Worm (Caenorhabditis elegans) whole organism, late embryonic: ENCODE data around the gene Y48E1B.8.

Experiments used
- K09A11.1 ChIP-seq: sonication (generic microtip); optimal IDR thresholded peaks from 2 replicates; lab custom pipeline; 2017; ENCODE audit warnings: antibody characterized with exemption, mild to moderate bottlenecking, missing genetic modification characterization, missing compliant biosample characterization; ENCODE audit not compliant: insufficient read depth
- ceh-18 ChIP-seq: sonication (generic microtip); optimal IDR thresholded peaks from 2 replicates; lab custom pipeline; 2016; ENCODE audit warnings: missing genetic modification characterization, missing compliant biosample characterization
- ceh-22 ChIP-seq: sonication (generic microtip); optimal IDR thresholded peaks from 2 replicates; lab custom pipeline; 2017; ENCODE audit warnings: missing biosample characterization, missing genetic modification characterization
- dve-1 ChIP-seq: sonication (generic microtip); optimal IDR thresholded peaks from 2 replicates; lab custom pipeline; 2017; ENCODE audit warnings: antibody characterized with exemption, mild to moderate bottlenecking, missing genetic modification characterization, missing compliant biosample characterization
- fkh-6 ChIP-seq: sonication (generic microtip); optimal IDR thresholded peaks from 2 replicates; lab custom pipeline; 2016; ENCODE audit warnings: missing genetic modification characterization, missing compliant biosample characterization
- hlh-8 ChIP-seq: sonication (generic microtip); optimal IDR thresholded peaks from 2 replicates; lab custom pipeline; 2016; ENCODE audit warnings: missing genotype, missing genetic modification characterization, missing compliant biosample characterization
- nhr-11 ChIP-seq: fragments of 150-350 bp; optimal IDR thresholded peaks from 2 replicates; lab custom pipeline; 2014; ENCODE audit warnings: missing biosample characterization, missing genetic modification characterization
- odd-2 ChIP-seq: sonication (generic microtip); optimal IDR thresholded peaks from 2 replicates; lab custom pipeline; 2017; ENCODE audit warnings: antibody characterized with exemption, mild to moderate bottlenecking, missing genetic modification characterization, missing compliant biosample characterization
- ttx-3 ChIP-seq: sonication (generic microtip); optimal IDR thresholded peaks from 2 replicates; lab custom pipeline; 2016; ENCODE audit warnings: missing genetic modification reagents, missing genetic modification characterization, missing compliant biosample characterization

DNA sequence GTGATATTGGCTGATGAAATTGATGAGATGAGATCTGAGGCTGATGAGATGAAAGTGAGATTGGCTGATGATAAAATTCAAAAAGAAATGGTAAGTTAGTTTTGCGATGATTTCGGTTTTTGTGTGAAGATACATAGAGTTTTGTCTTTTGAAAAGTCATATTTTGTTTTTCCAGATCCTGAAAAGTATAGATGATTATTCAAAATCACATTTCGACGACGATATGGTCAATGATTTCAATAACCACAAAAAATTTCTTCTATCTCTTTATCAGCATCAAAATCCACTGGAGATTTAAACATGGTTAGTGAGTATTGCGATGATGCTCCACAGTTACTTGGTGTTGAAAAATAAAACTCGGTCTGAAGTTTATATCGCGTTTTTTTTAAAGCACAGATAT lies 15.4 kb downstream of the Y48E1B.8 start, which contains the start of gene csp-1:
- no peak for TF ChIP-seq ttx-3
- no peak for TF ChIP-seq ceh-18 (tag; lab: Kevin White, UChicago)
- no peak for TF ChIP-seq hlh-8 (tag; lab: Kevin White, UChicago)
- no peak for TF ChIP-seq odd-2 (tag; lab: Kevin White, UChicago)
- no peak for TF ChIP-seq fkh-6 (tag; lab: Kevin White, UChicago)
- TF ChIP-seq dve-1 (tag; lab: Kevin White, UChicago), result no peak
- TF ChIP-seq ceh-22, result no peak
- no peak for TF ChIP-seq K09A11.1 (tag; lab: Kevin White, UChicago)
- TF ChIP-seq nhr-11, result no peak
